Worm (Caenorhabditis elegans) whole organism, L2 larva: ENCODE data around the gene ZK617.26.
A peak's percentile ranks its signal among the peaks of the same experiment; 100 is the strongest.

Source experiments
- C34F6.9 ChIP-seq: fragments of 150-350 bp; optimal IDR thresholded peaks from 2 replicates; lab custom pipeline; 2014; ENCODE audit warnings: missing biosample characterization, missing genetic modification characterization
- F13H6.1 ChIP-seq: sonication (generic microtip); optimal IDR thresholded peaks from 2 replicates; lab custom pipeline; 2016; ENCODE audit warnings: missing genetic modification characterization, missing compliant biosample characterization
- aly-2 ChIP-seq: fragments of 150-350 bp; optimal IDR thresholded peaks from 2 replicates; lab custom pipeline; 2014; ENCODE audit warnings: missing biosample characterization, missing genetic modification characterization
- ama-1 ChIP-seq: fragments of 150-350 bp; optimal IDR thresholded peaks from 2 replicates; lab custom pipeline; 2018; ENCODE audit warnings: inconsistent platforms
- blmp-1 ChIP-seq: sonication (generic microtip); optimal IDR thresholded peaks from 2 replicates; lab custom pipeline; 2017; ENCODE audit warnings: missing genetic modification characterization, mild to moderate bottlenecking, missing compliant biosample characterization, antibody characterized with exemption, moderate library complexity; ENCODE audit not compliant: insufficient read depth
- ceh-82 ChIP-seq: fragments of 150-350 bp; optimal IDR thresholded peaks from 2 replicates; lab custom pipeline; 2014; ENCODE audit warnings: missing biosample characterization, missing genetic modification characterization
- dmd-4 ChIP-seq: sonication (generic microtip); optimal IDR thresholded peaks from 2 replicates; lab custom pipeline; 2017; ENCODE audit warnings: missing biosample characterization, missing genetic modification characterization
- elt-1 ChIP-seq: fragments of 150-350 bp; optimal IDR thresholded peaks from 2 replicates; lab custom pipeline; 2014; ENCODE audit warnings: missing biosample characterization, missing genetic modification characterization
- elt-3 ChIP-seq: sonication (generic microtip); optimal IDR thresholded peaks from 2 replicates; lab custom pipeline; 2017; ENCODE audit warnings: missing biosample characterization, missing genetic modification characterization
- fos-1 ChIP-seq: fragments of 150-350 bp; optimal IDR thresholded peaks from 2 replicates; lab custom pipeline; 2014; ENCODE audit warnings: missing biosample characterization, missing genetic modification characterization
- gmeb-1 ChIP-seq: fragments of 150-350 bp; optimal IDR thresholded peaks from 2 replicates; lab custom pipeline; 2014; ENCODE audit warnings: missing biosample characterization, missing genetic modification characterization
- lin-39 ChIP-seq: fragments of 150-350 bp; optimal IDR thresholded peaks from 2 replicates; lab custom pipeline; 2014; ENCODE audit warnings: missing biosample characterization, missing genetic modification reagents, missing genetic modification characterization
- lsy-2 ChIP-seq, 2 experiments: fragments of 150-350 bp in 1 of 2; sonication (generic microtip) in 1 of 2; optimal IDR thresholded peaks; 2 replicates each; lab custom pipeline; 2014 to 2017; ENCODE audit warnings: missing biosample characterization in 2 of 2, missing genetic modification characterization in 2 of 2
- mbf-1 ChIP-seq: sonication (generic microtip); optimal IDR thresholded peaks from 2 replicates; lab custom pipeline; 2017; ENCODE audit warnings: missing biosample characterization, missing genetic modification characterization
- mdl-1 ChIP-seq, 2 experiments: fragments of 150-350 bp in 1 of 2; sonication (generic microtip) in 1 of 2; optimal IDR thresholded peaks; 2 replicates each; lab custom pipeline; 2017; ENCODE audit warnings: missing biosample characterization in 2 of 2, missing genetic modification characterization in 2 of 2
- nhr-10 ChIP-seq: sonication (generic microtip); optimal IDR thresholded peaks from 2 replicates; lab custom pipeline; 2017; ENCODE audit warnings: missing biosample characterization, missing genetic modification characterization
- nhr-11 ChIP-seq: fragments of 150-350 bp; optimal IDR thresholded peaks from 2 replicates; lab custom pipeline; 2014; ENCODE audit warnings: missing biosample characterization, missing genetic modification characterization
- nhr-12 ChIP-seq: fragments of 150-350 bp; optimal IDR thresholded peaks from 2 replicates; lab custom pipeline; 2014; ENCODE audit warnings: missing biosample characterization, missing genetic modification characterization
- nhr-129 ChIP-seq: fragments of 150-350 bp; optimal IDR thresholded peaks from 2 replicates; lab custom pipeline; 2014; ENCODE audit warnings: missing biosample characterization, missing genetic modification characterization
- nhr-21 ChIP-seq: fragments of 150-350 bp; optimal IDR thresholded peaks from 2 replicates; lab custom pipeline; 2014; ENCODE audit warnings: missing biosample characterization, missing genetic modification characterization
- nhr-237 ChIP-seq: fragments of 150-350 bp; optimal IDR thresholded peaks from 2 replicates; lab custom pipeline; 2014; ENCODE audit warnings: missing biosample characterization, missing genetic modification characterization
- sma-3 ChIP-seq: sonication (generic microtip); optimal IDR thresholded peaks from 2 replicates; lab custom pipeline; 2016; ENCODE audit warnings: missing genetic modification reagents, missing genetic modification characterization, missing compliant biosample characterization
- snpc-4 ChIP-seq: fragments of 150-350 bp; optimal IDR thresholded peaks from 2 replicates; lab custom pipeline; 2014; ENCODE audit warnings: missing biosample characterization, missing genetic modification characterization
- unc-39 ChIP-seq: fragments of 150-350 bp; optimal IDR thresholded peaks from 2 replicates; lab custom pipeline; 2014; ENCODE audit warnings: missing biosample characterization, missing genetic modification characterization
- unc-55 ChIP-seq: fragments of 150-350 bp; sonication (generic microtip); optimal IDR thresholded peaks from 3 replicates; lab custom pipeline; 2014; ENCODE audit warnings: missing biosample characterization, missing genetic modification reagents, missing genetic modification characterization
- zag-1 ChIP-seq: fragments of 150-350 bp; optimal IDR thresholded peaks from 2 replicates; lab custom pipeline; 2014; ENCODE audit warnings: missing biosample characterization, missing genetic modification characterization
- ztf-1 ChIP-seq: fragments of 200-800 bp; sonication (Bioruptor generic); conservative IDR thresholded peaks from 2 replicates; pipeline ENCODE4 v1.3.6; 2022; ENCODE audit warnings: missing genetic modification characterization, missing compliant biosample characterization
- ztf-11 ChIP-seq: sonication (generic microtip); optimal IDR thresholded peaks from 2 replicates; lab custom pipeline; 2017; ENCODE audit warnings: missing biosample characterization, missing genetic modification characterization
- ztf-4 ChIP-seq: fragments of 150-350 bp; optimal IDR thresholded peaks from 2 replicates; lab custom pipeline; 2014; ENCODE audit warnings: missing biosample characterization, missing genetic modification characterization

ZK617.26 gene

DNA sequence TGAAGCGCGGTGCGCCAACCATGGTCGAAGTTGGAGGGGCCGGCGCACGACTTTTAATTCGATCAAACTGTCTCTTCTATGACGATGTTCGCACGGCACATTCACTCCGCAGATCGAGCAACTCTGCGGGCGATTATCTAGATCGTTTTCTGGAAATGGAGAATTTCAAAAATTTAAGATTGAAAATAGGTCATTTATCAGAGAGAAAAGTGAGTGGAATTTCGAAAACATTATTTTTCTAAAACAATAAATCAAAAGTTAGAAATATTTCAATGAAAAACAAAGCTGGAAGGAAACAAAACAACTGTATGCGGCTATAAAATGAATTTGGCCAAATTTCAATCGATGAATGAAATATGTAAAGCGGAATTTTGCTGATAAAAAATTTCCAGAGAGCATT is at the start of gene ZK617.26, which contains the start of gene unc-22:
TSS of gene ZK617.26 (minus strand) at position 101 of the 400 bp plus-strand sequence.
TSS of gene unc-22 (minus strand) at position 149 of the 400 bp plus-strand sequence.
- TF ChIP-seq lin-39 (tag; lab: Kevin White, UChicago) (no peak), ztf-4 (no peak), nhr-12 (tag; lab: Kevin White, UChicago) (no peak), mdl-1 (tag; optimal IDR thresholded peaks at IDR 0.05; lab: Kevin White, UChicago) (no peak), lsy-2 (tag; optimal IDR thresholded peaks at IDR 0.05; lab: Kevin White, UChicago) (no peak), F13H6.1 (tag; lab: Kevin White, UChicago) (no peak), C34F6.9 (tag; lab: Kevin White, UChicago) (no peak), nhr-11 (tag; lab: Kevin White, UChicago) (no peak), nhr-237 (tag; lab: Kevin White, UChicago) (no peak), ama-1 (lab: Kevin White, UChicago) (no peak), aly-2 (tag; lab: Kevin White, UChicago) (no peak), unc-39 (tag; lab: Kevin White, UChicago) (no peak), nhr-10 (tag; lab: Kevin White, UChicago) (no peak), blmp-1 (tag; lab: Kevin White, UChicago) (no peak)

DNA sequence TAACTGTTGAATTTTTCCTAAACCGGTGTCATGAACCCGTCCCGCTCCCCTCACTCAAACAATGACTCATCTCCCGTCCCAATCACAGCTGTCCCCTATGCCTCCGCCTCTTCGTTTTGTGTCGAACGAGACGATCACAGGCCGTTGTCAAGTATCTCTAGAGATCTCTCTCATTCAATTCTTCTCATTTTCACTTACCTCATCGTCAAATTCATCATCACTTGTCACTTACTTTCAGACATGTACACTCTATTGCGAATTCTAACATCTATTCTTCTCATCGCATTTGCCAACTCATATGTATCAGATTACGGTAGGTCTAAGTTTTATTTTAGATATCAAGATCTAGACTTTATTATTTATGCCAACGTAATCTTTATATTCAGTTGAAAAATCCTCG is 46.7 kb upstream of the ZK617.26 start, which contains the start of gene K08E4.3:
TSS of gene K08E4.3 (plus strand) at position 235 of the 400 bp plus-strand sequence.
- TF ChIP-seq dmd-4 (tag; lab: Kevin White, UChicago) (no peak), nhr-21 (no peak), elt-3 (tag; lab: Kevin White, UChicago) (no peak), sma-3 (GFP tag; lab: Kevin White, UChicago) (no peak), nhr-129 (tag; lab: Kevin White, UChicago) (peak; percentile 30), elt-1 (tag; lab: Kevin White, UChicago) (no peak), ztf-11 (tag; lab: Kevin White, UChicago) (no peak)

DNA sequence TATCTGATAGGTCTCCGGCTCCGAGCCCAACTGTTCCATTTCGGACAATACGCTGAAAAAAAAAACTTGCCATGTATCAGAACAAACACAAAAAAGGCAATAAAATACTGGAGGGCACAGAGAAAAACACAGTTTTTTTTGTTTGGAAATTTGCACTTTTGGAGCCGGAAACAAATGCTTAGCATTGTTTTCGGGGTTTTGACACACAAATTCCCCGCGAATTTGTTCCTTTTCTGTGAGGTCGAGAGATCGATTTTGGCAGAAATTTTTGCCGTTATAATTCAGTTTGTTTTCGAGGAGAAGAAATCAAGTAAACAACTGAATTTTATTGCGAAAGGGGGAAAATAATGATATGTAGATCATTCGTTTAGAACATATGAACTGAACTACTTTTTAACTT is 45.8 kb upstream of the ZK617.26 start, which contains the start of gene K08E4.2:
TSS of gene K08E4.2 (minus strand) at position 54 of the 400 bp plus-strand sequence.
- TF ChIP-seq F13H6.1 (tag; lab: Kevin White, UChicago) (no peak), ztf-1 (GFP tag; lab: Robert Waterston, UW) (no peak), blmp-1 (tag; lab: Kevin White, UChicago) (no peak), lsy-2 (tag; optimal IDR thresholded peaks at IDR 0.05; lab: Kevin White, UChicago) (no peak)

DNA sequence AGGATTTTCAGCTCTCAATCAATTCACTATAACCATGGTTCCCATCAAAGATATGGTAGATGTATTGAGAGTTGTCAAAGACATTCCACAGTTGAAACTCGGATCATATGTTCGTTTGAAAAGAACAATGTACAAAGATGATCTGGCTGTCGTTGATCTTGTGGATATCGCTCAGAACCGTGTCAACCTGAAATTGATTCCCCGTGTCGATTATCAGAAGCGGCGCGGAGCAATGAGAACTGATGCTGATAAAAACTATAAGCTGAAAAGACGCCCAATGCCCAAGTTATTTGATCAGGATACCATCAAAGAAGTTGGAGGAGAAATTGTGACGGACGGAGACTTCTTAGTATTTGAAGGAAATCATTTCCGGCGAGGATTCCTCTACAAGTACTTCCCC is 41.7 kb upstream of the ZK617.26 start:
- TF ChIP-seq unc-55 (GFP tag; lab: Kevin White, UChicago) (no peak), mdl-1 (tag; optimal IDR thresholded peaks at IDR 0.05; lab: Kevin White, UChicago) (no peak)

DNA sequence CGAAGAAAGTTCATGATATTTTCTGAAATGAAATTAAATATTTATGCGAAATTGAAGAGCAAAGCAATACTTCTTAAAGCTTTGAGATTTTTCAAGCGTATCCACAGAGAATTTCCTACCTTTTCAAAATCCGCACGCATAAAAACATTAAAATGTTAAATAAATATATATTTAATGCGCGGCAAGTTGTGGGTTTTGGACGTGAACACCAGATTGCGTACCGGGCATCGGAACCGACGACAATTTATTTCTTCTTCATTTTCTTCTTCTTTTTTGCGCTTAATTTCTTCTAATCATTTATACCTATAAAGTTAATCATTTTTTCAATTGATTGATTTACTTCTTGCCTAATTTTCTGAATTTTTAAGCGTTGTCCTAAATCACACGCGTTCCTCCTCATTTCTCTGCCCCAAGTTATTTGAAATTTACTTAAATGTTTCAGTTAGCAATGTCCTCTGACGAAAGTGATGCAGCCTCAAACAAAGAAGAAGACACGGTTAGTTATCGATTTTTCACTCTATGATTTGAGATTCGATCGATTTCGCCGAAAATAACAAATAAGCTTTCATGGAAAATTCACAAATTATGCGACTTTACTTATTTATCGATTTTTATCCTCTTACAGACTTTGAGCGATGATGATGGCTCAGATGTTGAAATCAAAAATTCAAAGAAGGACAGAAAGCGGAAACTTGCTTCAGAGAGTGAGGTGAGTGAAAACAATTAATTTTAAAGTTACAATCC is 40.5 kb upstream of the ZK617.26 start, which contains the start of the genes bre-5 and spt-5:
TSS of gene bre-5 (minus strand) at position 167 of the 744 bp plus-strand sequence.
TSS of gene spt-5 (plus strand) at position 443 of the 744 bp plus-strand sequence.
- TF ChIP-seq nhr-129 (tag; lab: Kevin White, UChicago) (peak; percentile 7), ceh-82 (tag; lab: Kevin White, UChicago) (no peak), lsy-2 (tag; optimal IDR thresholded peaks at IDR 0.05; lab: Kevin White, UChicago) (peak in 1 of 2 experiments; percentile 61), mbf-1 (tag; lab: Kevin White, UChicago) (no peak), zag-1 (tag; lab: Kevin White, UChicago) (no peak), snpc-4 (tag; lab: Kevin White, UChicago) (no peak), gmeb-1 (tag; lab: Kevin White, UChicago) (peak; percentile 17), ama-1 (lab: Kevin White, UChicago) (no peak)
- TF ChIP-seq, all 48 proteins: peak for 3

DNA sequence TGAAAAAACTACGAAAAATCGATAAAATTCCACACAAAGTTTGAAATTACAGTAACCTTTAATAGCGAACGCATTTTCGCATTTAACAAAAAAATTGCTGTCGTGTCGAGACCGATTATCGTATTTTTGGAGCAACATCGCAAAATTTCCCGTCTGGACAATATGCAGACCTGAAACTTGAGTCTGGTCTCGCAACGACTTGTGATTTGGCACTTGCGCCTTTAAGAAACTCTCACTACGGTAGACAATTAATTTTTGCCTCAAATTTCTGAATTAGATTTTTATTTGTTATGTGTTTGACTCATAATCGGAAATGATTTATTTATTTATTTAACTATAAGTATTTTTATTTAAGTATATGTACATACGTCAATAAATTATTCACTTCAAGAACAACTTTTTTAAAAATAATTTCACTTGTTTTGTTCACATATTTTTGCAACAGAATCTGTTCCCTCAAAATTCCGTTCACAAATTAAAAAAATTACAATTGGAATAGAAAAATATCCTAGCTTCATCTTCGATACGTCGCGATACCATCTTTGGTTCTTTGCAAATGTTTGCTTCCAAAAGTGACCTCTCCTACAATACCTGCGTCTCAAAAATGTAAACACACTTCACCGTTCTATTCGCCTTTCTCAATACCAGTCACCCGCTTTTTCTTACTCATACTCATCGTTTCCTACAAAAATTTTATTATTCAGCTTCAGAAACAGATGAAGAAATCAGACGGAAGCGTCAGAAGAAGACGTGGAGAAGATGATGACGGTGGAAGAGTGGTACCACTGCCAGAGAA is 37.0 kb upstream of the ZK617.26 start, which contains the start of gene T12G3.4:
TSS of gene T12G3.4 (plus strand) at position 705 of the 796 bp plus-strand sequence.
- no peak for TF ChIP-seq mbf-1 (tag; lab: Kevin White, UChicago)
- peak; percentile 1 for TF ChIP-seq fos-1 (tag; lab: Kevin White, UChicago)
- peak; percentile 2 for TF ChIP-seq nhr-129 (tag; lab: Kevin White, UChicago)
